Fruit fly (Drosophila melanogaster) whole organism, embryonic: ENCODE measurements around the gene GlnRS.

ENCODE experiments used
- Aef1 ChIP-seq: fragments of 200-800 bp; sonication (Bioruptor generic); IDR thresholded peaks from 3 replicates; pipeline ENCODE4 v1.3.6; 2022; ENCODE audit warnings: missing biosample characterization, missing genetic modification characterization
- CG10267 ChIP-seq: fragments of 200-800 bp; sonication (Bioruptor generic); optimal IDR thresholded peaks from 2 replicates; lab custom pipeline; 2018; ENCODE audit warnings: missing biosample characterization, mild to moderate bottlenecking, missing genetic modification characterization, moderate library complexity
- CG10565 ChIP-seq: fragments of 200-800 bp; sonication (Bioruptor generic); optimal IDR thresholded peaks from 3 replicates; lab custom pipeline; 2016; ENCODE audit warnings: missing biosample characterization, mild to moderate bottlenecking, missing genetic modification characterization
- CG11093 ChIP-seq: fragments of 200-800 bp; sonication (Bioruptor generic); IDR thresholded peaks from 3 replicates; pipeline ENCODE4 v1.3.6; 2022; ENCODE audit warnings: missing biosample characterization, missing genetic modification characterization
- CG1647 ChIP-seq: fragments of 200-800 bp; sonication (Bioruptor generic); optimal IDR thresholded peaks from 3 replicates; lab custom pipeline; 2016; ENCODE audit warnings: missing biosample characterization, missing genetic modification characterization
- CG16813 ChIP-seq: fragments of 200-800 bp; sonication (Bioruptor generic); IDR thresholded peaks from 3 replicates; pipeline ENCODE4 v1.3.6; 2022; ENCODE audit warnings: missing biosample characterization, missing genetic modification characterization; ENCODE audit not compliant: partially characterized antibody
- CG17186 ChIP-seq: fragments of 200-800 bp; sonication (Bioruptor generic); optimal IDR thresholded peaks from 3 replicates; lab custom pipeline; 2017; ENCODE audit warnings: missing biosample characterization, missing genetic modification reagents, missing genetic modification characterization
- CG18764 ChIP-seq: fragments of 200-800 bp; sonication (Bioruptor generic); optimal IDR thresholded peaks from 3 replicates; lab custom pipeline; 2016; ENCODE audit warnings: missing biosample characterization, missing genetic modification characterization
- CG3838 ChIP-seq: fragments of 200-800 bp; sonication (Bioruptor generic); optimal IDR thresholded peaks from 3 replicates; lab custom pipeline; 2016; ENCODE audit warnings: missing biosample characterization, missing genetic modification characterization
- CG42726 ChIP-seq: fragments of 200-800 bp; sonication (Bioruptor generic); IDR thresholded peaks from 2 replicates; pipeline ENCODE4 v1.3.6; 2022; ENCODE audit warnings: missing biosample characterization, missing genetic modification characterization; ENCODE audit not compliant: partially characterized antibody
- CG4707 ChIP-seq: fragments of 200-800 bp; sonication (Bioruptor generic); optimal IDR thresholded peaks from 2 replicates; lab custom pipeline; 2018; ENCODE audit warnings: missing biosample characterization, mild to moderate bottlenecking, missing genetic modification characterization, moderate library complexity
- CG6272 ChIP-seq: fragments of 200-800 bp; sonication (Bioruptor generic); IDR thresholded peaks from 2 replicates; pipeline ENCODE4 v1.3.6; 2022; ENCODE audit warnings: missing biosample characterization, missing genetic modification characterization
- CG6791 ChIP-seq: fragments of 200-800 bp; sonication (Bioruptor generic); IDR thresholded peaks from 3 replicates; pipeline ENCODE4 v1.3.6; 2022; ENCODE audit warnings: missing biosample characterization, missing genetic modification characterization; ENCODE audit not compliant: partially characterized antibody
- CG7745 ChIP-seq: fragments of 200-800 bp; sonication (Bioruptor generic); optimal IDR thresholded peaks from 2 replicates; lab custom pipeline; 2018; ENCODE audit warnings: missing biosample characterization, mild to moderate bottlenecking, missing genetic modification characterization, moderate library complexity
- CG7963 ChIP-seq: fragments of 200-800 bp; sonication (Bioruptor generic); IDR thresholded peaks from 3 replicates; pipeline ENCODE4 v1.3.6; 2022; ENCODE audit warnings: missing biosample characterization, missing genetic modification characterization; ENCODE audit not compliant: partially characterized antibody
- CG8290 ChIP-seq, 3 experiments: fragments of 200-800 bp; sonication (Bioruptor generic); optimal IDR thresholded peaks; 2 replicates each; lab custom pipeline; 2016 to 2019; ENCODE audit warnings: missing biosample characterization in 3 of 3, missing genetic modification characterization in 3 of 3, mild to moderate bottlenecking in 2 of 3, moderate library complexity in 1 of 3
- CG9817 ChIP-seq: fragments of 200-800 bp; sonication (Bioruptor generic); optimal IDR thresholded peaks from 2 replicates; lab custom pipeline; 2018; ENCODE audit warnings: missing biosample characterization, mild to moderate bottlenecking, missing genetic modification characterization, moderate library complexity
- CrebB ChIP-seq: fragments of 200-800 bp; sonication (Bioruptor generic); optimal IDR thresholded peaks from 3 replicates; lab custom pipeline; 2018; ENCODE audit warnings: missing biosample characterization, mild to moderate bottlenecking, missing genetic modification characterization
- Dfd ChIP-seq, 2 experiments: fragments of >200 bp; optimal IDR thresholded peaks; 2 replicates each; lab custom pipeline; 2017; ENCODE audit warnings: missing biosample characterization in 2 of 2, missing genetic modification characterization in 2 of 2
- Ets97D ChIP-seq: fragments of 200-800 bp; sonication (Bioruptor generic); optimal IDR thresholded peaks from 3 replicates; lab custom pipeline; 2016; ENCODE audit warnings: missing biosample characterization, missing genetic modification characterization
- Gug ChIP-seq: fragments of 200-800 bp; sonication (Bioruptor generic); IDR thresholded peaks from 4 replicates; pipeline ENCODE4 v1.3.6; 2022; ENCODE audit warnings: missing biosample characterization, missing genetic modification characterization
- Hr3 ChIP-seq: fragments of 200-800 bp; sonication (Bioruptor generic); optimal IDR thresholded peaks from 3 replicates; lab custom pipeline; 2016; ENCODE audit warnings: missing biosample characterization, missing genetic modification characterization
- Hr39 ChIP-seq: fragments of >200 bp; optimal IDR thresholded peaks from 2 replicates; lab custom pipeline; 2017
- Hr51 ChIP-seq, 2 experiments: fragments of 200-800 bp; sonication (Bioruptor generic); optimal IDR thresholded peaks; 2 replicates in 1 of 2; 3 replicates in 1 of 2; lab custom pipeline; 2016 to 2018; ENCODE audit warnings: missing biosample characterization in 2 of 2, missing genetic modification characterization in 2 of 2, mild to moderate bottlenecking in 1 of 2, moderate library complexity in 1 of 2
- Jarid2 ChIP-seq: fragments of 200-800 bp; sonication (Bioruptor generic); optimal IDR thresholded peaks from 3 replicates; lab custom pipeline; 2017; ENCODE audit warnings: mild to moderate bottlenecking, missing biosample characterization, missing genetic modification reagents, missing genetic modification characterization
- Lhr ChIP-seq: fragments of 200-800 bp; sonication (Bioruptor generic); optimal IDR thresholded peaks from 3 replicates; lab custom pipeline; 2017; ENCODE audit warnings: mild to moderate bottlenecking, missing biosample characterization, missing genetic modification reagents, missing genetic modification characterization
- Med ChIP-seq: fragments of 200-800 bp; sonication (Bioruptor generic); peaks from one replicate; lab custom pipeline; 2016; ENCODE audit warnings: missing biosample characterization, missing genetic modification characterization, mild to moderate bottlenecking, inconsistent platforms, moderate library complexity
- NFAT ChIP-seq: fragments of 200-800 bp; sonication (Bioruptor generic); IDR thresholded peaks from 2 replicates; pipeline ENCODE4 v1.3.6; 2022; ENCODE audit warnings: missing biosample characterization, missing genetic modification characterization
- Oli ChIP-seq: fragments of 200-800 bp; sonication (Bioruptor generic); optimal IDR thresholded peaks from 2 replicates; lab custom pipeline; 2018; ENCODE audit warnings: missing biosample characterization, mild to moderate bottlenecking, missing genetic modification characterization, moderate library complexity
- Rx ChIP-seq: fragments of 200-800 bp; sonication (Bioruptor generic); IDR thresholded peaks from 2 replicates; pipeline ENCODE4 v1.3.6; 2022; ENCODE audit warnings: missing biosample characterization, missing genetic modification characterization
- Stat92E ChIP-seq, 3 experiments: fragments of >200 bp in 2 of 3; fragments of 200-800 bp in 1 of 3; sonication (Bioruptor generic) in 1 of 3; optimal IDR thresholded peaks; 2 replicates each; lab custom pipeline; 2017 to 2019; ENCODE audit warnings: missing biosample characterization in 3 of 3, missing genetic modification characterization in 3 of 3, mild to moderate bottlenecking in 1 of 3, moderate library complexity in 1 of 3
- TFAM ChIP-seq: fragments of 200-800 bp; sonication (Bioruptor generic); optimal IDR thresholded peaks from 2 replicates; lab custom pipeline; 2017; ENCODE audit warnings: missing biosample characterization, missing genetic modification characterization, inconsistent platforms
- bowl ChIP-seq: fragments of 200-800 bp; sonication (Bioruptor generic); IDR thresholded peaks from 2 replicates; pipeline ENCODE4 v1.3.6; 2022; ENCODE audit warnings: missing biosample characterization, missing genetic modification characterization
- cato ChIP-seq: fragments of 200-800 bp; sonication (Bioruptor generic); optimal IDR thresholded peaks from 2 replicates; lab custom pipeline; 2016; ENCODE audit warnings: missing biosample characterization, missing genetic modification characterization, borderline replicate concordance
- dimm ChIP-seq: fragments of 200-800 bp; sonication (Bioruptor generic); IDR thresholded peaks from 2 replicates; pipeline ENCODE4 v1.3.6; 2022; ENCODE audit warnings: missing biosample characterization, missing genetic modification characterization
- dm ChIP-seq: fragments of 200-800 bp; sonication (Bioruptor generic); optimal IDR thresholded peaks from 3 replicates; lab custom pipeline; 2016; ENCODE audit warnings: missing biosample characterization, missing genetic modification characterization
- eyg ChIP-seq: fragments of 200-800 bp; sonication (Bioruptor generic); optimal IDR thresholded peaks from 3 replicates; lab custom pipeline; 2016; ENCODE audit warnings: missing biosample characterization, missing genetic modification characterization
- gem ChIP-seq: fragments of 200-800 bp; sonication (Bioruptor generic); optimal IDR thresholded peaks from 2 replicates; lab custom pipeline; 2019; ENCODE audit warnings: missing biosample characterization, mild to moderate bottlenecking, missing genetic modification characterization, moderate library complexity
- grau ChIP-seq: fragments of 200-800 bp; optimal IDR thresholded peaks from 3 replicates; lab custom pipeline; 2019; ENCODE audit warnings: missing biosample characterization, mild to moderate bottlenecking, missing genetic modification characterization, moderate library complexity
- gro ChIP-seq: fragments of 200-800 bp; sonication (Bioruptor generic); optimal IDR thresholded peaks from 2 replicates; lab custom pipeline; 2016; ENCODE audit warnings: missing biosample characterization, missing genetic modification characterization
- her ChIP-seq: fragments of 200-800 bp; sonication (Bioruptor generic); optimal IDR thresholded peaks from 2 replicates; lab custom pipeline; 2016; ENCODE audit warnings: missing biosample characterization, missing genetic modification characterization
- mirr ChIP-seq: fragments of 200-800 bp; sonication (Bioruptor generic); optimal IDR thresholded peaks from 3 replicates; lab custom pipeline; 2018; ENCODE audit warnings: missing biosample characterization, mild to moderate bottlenecking, missing genetic modification characterization
- odd ChIP-seq: fragments of 200-800 bp; sonication (Bioruptor generic); optimal IDR thresholded peaks from 2 replicates; lab custom pipeline; 2017; ENCODE audit warnings: missing biosample characterization, mild to moderate bottlenecking, missing genetic modification characterization
- pho ChIP-seq: fragments of 200-800 bp; sonication (Bioruptor generic); optimal IDR thresholded peaks from 2 replicates; lab custom pipeline; 2016; ENCODE audit warnings: missing biosample characterization, missing genetic modification characterization
- sisA ChIP-seq: fragments of 200-800 bp; sonication (Bioruptor generic); IDR thresholded peaks from 2 replicates; pipeline ENCODE4 v1.3.6; 2022; ENCODE audit warnings: missing biosample characterization, missing genetic modification characterization
- tgo ChIP-seq: fragments of 200-800 bp; sonication (Bioruptor generic); IDR thresholded peaks from 3 replicates; pipeline ENCODE4 v1.3.6; 2022; ENCODE audit warnings: missing biosample characterization, missing genetic modification characterization
- trem ChIP-seq: fragments of 200-800 bp; optimal IDR thresholded peaks from 3 replicates; lab custom pipeline; 2019; ENCODE audit warnings: missing biosample characterization, mild to moderate bottlenecking, missing genetic modification characterization, moderate library complexity
- twi ChIP-seq: fragments of 200-800 bp; optimal IDR thresholded peaks from 2 replicates; lab custom pipeline; 2019; ENCODE audit warnings: missing biosample characterization, mild to moderate bottlenecking, missing genetic modification characterization, moderate library complexity
- unpg ChIP-seq: fragments of 200-800 bp; sonication (Bioruptor generic); optimal IDR thresholded peaks from 3 replicates; lab custom pipeline; 2018; ENCODE audit warnings: missing biosample characterization, mild to moderate bottlenecking, missing genetic modification characterization, moderate library complexity
- yki ChIP-seq: fragments of >200 bp; optimal IDR thresholded peaks from 3 replicates; lab custom pipeline; 2018

The GlnRS gene

DNA sequence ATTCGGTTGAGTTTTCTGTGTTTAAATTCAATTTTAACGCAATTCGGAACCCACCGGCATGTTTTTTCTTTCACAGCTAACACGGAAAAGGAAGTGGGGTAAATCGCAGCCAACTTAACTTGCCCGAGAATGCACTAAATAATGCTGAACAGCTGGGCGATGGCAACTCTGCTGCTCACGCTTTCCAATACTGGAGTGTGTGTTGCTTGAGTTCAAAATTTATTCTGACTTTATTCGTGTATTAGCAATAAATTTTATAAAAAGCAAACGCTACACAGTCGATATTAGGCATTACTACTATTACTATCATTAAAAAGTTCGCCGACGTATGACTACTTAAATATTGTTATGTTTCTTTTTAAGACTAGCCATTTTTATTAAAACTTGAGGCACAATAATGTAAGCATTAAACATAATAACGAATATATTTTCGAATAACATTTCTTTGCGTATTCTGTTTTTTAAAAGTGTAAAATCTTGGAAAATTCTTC, 18.1 kb downstream of the GlnRS start, which contains the start of the genes RpS27 and Nup37 (continued):
- TF ChIP-seq pho (GFP tag; lab: Kevin White, UChicago) (peak; percentile 99), CG17186 (GFP tag; lab: Kevin White, UChicago) (peak; percentile 96), yki (no peak), Oli (tag; lab: Kevin White, UChicago) (peak; percentile 94), trem (tag; lab: Kevin White, UChicago) (peak; percentile 94), eyg (GFP tag; lab: Kevin White, UChicago) (peak; percentile 99), CG11093 (GFP tag; lab: Robert Waterston, UW) (peak; percentile 85), mirr (GFP tag; lab: Kevin White, UChicago) (peak; percentile 100), CG18764 (GFP tag; lab: Kevin White, UChicago) (peak; percentile 98), Stat92E (GFP tag; optimal IDR thresholded peaks at IDR 0.05; lab: Kevin White, UChicago) (peak in 1 of 3 experiments; percentile 82), CG16813 (GFP tag; lab: Robert Waterston, UW) (peak; percentile 48; the same call in 2 of the 3 replicates), NFAT (peak; percentile 99), dm (peak; percentile 99), cato (peak; percentile 96), CG6272 (GFP tag; lab: Robert Waterston, UW) (peak; percentile 91), Aef1 (GFP tag; lab: Robert Waterston, UW) (peak; percentile 95), CG1647 (GFP tag; lab: Kevin White, UChicago) (peak; percentile 98), Ets97D (peak; percentile 100), her (peak; percentile 97), CG10565 (GFP tag; lab: Kevin White, UChicago) (peak; percentile 91), CG4707 (GFP tag; lab: Kevin White, UChicago) (peak; percentile 97), Gug (GFP tag; lab: Robert Waterston, UW) (peak; percentile 92), odd (GFP tag; lab: Kevin White, UChicago) (peak; percentile 99), Hr39 (lab: Kevin White, UChicago) (no peak), twi (tag; lab: Kevin White, UChicago) (peak; percentile 93), CrebB (tag; lab: Kevin White, UChicago) (peak; percentile 99), gem (tag; lab: Kevin White, UChicago) (peak; percentile 91), tgo (peak; percentile 95), Lhr (peak; percentile 97), CG42726 (GFP tag; lab: Robert Waterston, UW) (no peak), gro (GFP tag; lab: Kevin White, UChicago) (peak; percentile 97), CG10267 (tag; lab: Kevin White, UChicago) (peak; percentile 99), CG7745 (tag; lab: Kevin White, UChicago) (peak; percentile 83), CG9817 (tag; lab: Kevin White, UChicago) (peak; percentile 99), grau (tag; lab: Kevin White, UChicago) (peak; percentile 92), Dfd (GFP tag; optimal IDR thresholded peaks at IDR 0.05; lab: Kevin White, UChicago) (no peak), Med (peak; percentile 100), dimm (GFP tag; lab: Robert Waterston, UW) (peak; percentile 92), Rx (GFP tag; lab: Robert Waterston, UW) (peak; percentile 98), TFAM (GFP tag; lab: Kevin White, UChicago) (peak; percentile 93), CG7963 (GFP tag; lab: Robert Waterston, UW) (no peak), CG8290 (GFP tag; optimal IDR thresholded peaks at IDR 0.05; lab: Kevin White, UChicago) (peak; percentile 98), CG8290 (tag; optimal IDR thresholded peaks at IDR 0.05; lab: Kevin White, UChicago) (peak; percentile 97 to 100), CG3838 (GFP tag; lab: Kevin White, UChicago) (peak; percentile 98), bowl (peak; percentile 88), Jarid2 (GFP tag; lab: Kevin White, UChicago) (peak; percentile 94), unpg (peak; percentile 95), Hr51 (GFP tag; optimal IDR thresholded peaks at IDR 0.05; lab: Kevin White, UChicago) (peak; percentile 92 to 99), sisA (GFP tag; lab: Robert Waterston, UW) (peak; percentile 95), Hr3 (GFP tag; lab: Kevin White, UChicago) (peak; percentile 96), CG6791 (GFP tag; lab: Robert Waterston, UW) (peak; percentile 32; the same call in 1 of the 3 replicates)
